Worm (Caenorhabditis elegans) whole organism, late embryonic: Measurements from ENCODE around the gene kin-21.

ENCODE experiments used
- nhr-11 ChIP-seq: fragments of 150-350 bp; optimal IDR thresholded peaks from 2 replicates; lab custom pipeline; 2014; ENCODE audit warnings: missing biosample characterization, missing genetic modification characterization
- sdc-2 ChIP-seq: sonication (generic microtip); optimal IDR thresholded peaks from 2 replicates; lab custom pipeline; 2016; ENCODE audit warnings: missing genotype, missing genetic modification characterization, missing compliant biosample characterization
- sox-4 ChIP-seq: sonication (generic microtip); optimal IDR thresholded peaks from 2 replicates; lab custom pipeline; 2017; ENCODE audit warnings: mild to moderate bottlenecking, missing genetic modification characterization, inconsistent platforms, missing compliant biosample characterization

ce11 chrIV:9850931-9851330, 18.2 kb downstream of the kin-21 start, which contains the start of gene ssp-10:
- TF ChIP-seq sox-4 = no peak
- no peak for TF ChIP-seq sdc-2 (tag; lab: Kevin White, UChicago)
- TF ChIP-seq nhr-11 = no peak
